Worm (Caenorhabditis elegans): ENCODE data around the gene ttr-9.

- TF ChIP-seq dpl-1 (GFP tag; optimal IDR thresholded peaks at IDR 0.05), result peak in 1 of 3 experiments; percentile 29
- no peak for TF ChIP-seq nhr-77 (tag; optimal IDR thresholded peaks at IDR 0.05)
- peak; percentile 40 for TF ChIP-seq sox-4 (tag; optimal IDR thresholded peaks at IDR 0.05)
- TF ChIP-seq pax-3 (tag; optimal IDR thresholded peaks at IDR 0.05), result no peak
- peak; percentile 57 for TF ChIP-seq snpc-4 (tag; optimal IDR thresholded peaks at IDR 0.05)
- TF ChIP-seq unc-130 (tag; optimal IDR thresholded peaks at IDR 0.05), result no peak
- no peak for TF ChIP-seq nhr-28 (tag; optimal IDR thresholded peaks at IDR 0.05)
- TF ChIP-seq lin-13 (GFP tag; optimal IDR thresholded peaks at IDR 0.05), result no peak
- TF ChIP-seq lin-39 (tag; optimal IDR thresholded peaks at IDR 0.05), result no peak
- TF ChIP-seq unc-62 (GFP tag; optimal IDR thresholded peaks at IDR 0.05), result no peak
Observed at ce11 chrIV:9477135-9477928, 28.8 kb downstream of the ttr-9 start, which contains the start of gene wrt-3.
